Fruit fly (Drosophila melanogaster) whole organism, prepupa: ENCODE data around the gene CG42716.

ENCODE experiments used
- CG11294 ChIP-seq: fragments of 200-800 bp; sonication (Bioruptor generic); IDR thresholded peaks from 2 replicates; pipeline ENCODE4 v1.3.6; 2022; ENCODE audit warnings: missing biosample characterization, missing genetic modification characterization
- CG1621 ChIP-seq: fragments of 200-800 bp; sonication (Bioruptor generic); optimal IDR thresholded peaks from 3 replicates; lab custom pipeline; 2018; ENCODE audit warnings: missing biosample characterization, mild to moderate bottlenecking, missing genetic modification characterization
- CG16779 ChIP-seq: fragments of 200-800 bp; sonication (Bioruptor generic); optimal IDR thresholded peaks from 3 replicates; lab custom pipeline; 2017; ENCODE audit warnings: missing biosample characterization, mild to moderate bottlenecking, missing genetic modification characterization
- CG3032 ChIP-seq: fragments of 200-800 bp; optimal IDR thresholded peaks from 2 replicates; lab custom pipeline; 2019; ENCODE audit warnings: missing biosample characterization, mild to moderate bottlenecking, missing genetic modification characterization, moderate library complexity
- CG32006 ChIP-seq: fragments of 200-800 bp; sonication (Bioruptor generic); optimal IDR thresholded peaks from 3 replicates; lab custom pipeline; 2017; ENCODE audit warnings: missing biosample characterization, mild to moderate bottlenecking, missing genetic modification characterization
- CG34406 ChIP-seq: fragments of 200-800 bp; sonication (Bioruptor generic); optimal IDR thresholded peaks from 3 replicates; lab custom pipeline; 2016; ENCODE audit warnings: missing biosample characterization, missing genetic modification characterization
- CG6276 ChIP-seq: fragments of 200-800 bp; sonication (Bioruptor generic); optimal IDR thresholded peaks from 2 replicates; lab custom pipeline; 2017; ENCODE audit warnings: missing biosample characterization, mild to moderate bottlenecking, missing genetic modification characterization
- CG6854 ChIP-seq: fragments of 200-800 bp; sonication (Bioruptor generic); optimal IDR thresholded peaks from 2 replicates; lab custom pipeline; 2017; ENCODE audit warnings: missing biosample characterization, mild to moderate bottlenecking, missing genetic modification characterization
- CG8119 ChIP-seq: fragments of 200-800 bp; sonication (Bioruptor generic); IDR thresholded peaks from 3 replicates; pipeline ENCODE4 v1.3.6; 2022; ENCODE audit warnings: missing biosample characterization, missing genetic modification characterization
- CG8632 ChIP-seq: fragments of 200-800 bp; sonication (Bioruptor generic); optimal IDR thresholded peaks from 3 replicates; lab custom pipeline; 2016; ENCODE audit warnings: missing biosample characterization, missing genetic modification characterization
- Eip78C ChIP-seq: fragments of 200-800 bp; sonication (Bioruptor generic); peaks from one replicate; lab custom pipeline; 2016; ENCODE audit warnings: missing biosample characterization, missing genetic modification characterization
- Eip93F ChIP-seq: fragments of 200-800 bp; sonication (Bioruptor generic); optimal IDR thresholded peaks from 2 replicates; lab custom pipeline; 2016; ENCODE audit warnings: missing biosample characterization, mild to moderate bottlenecking, missing genetic modification characterization
- Ets21C ChIP-seq: fragments of 200-800 bp; sonication (Bioruptor generic); optimal IDR thresholded peaks from 3 replicates; lab custom pipeline; 2016; ENCODE audit warnings: missing biosample characterization, missing genetic modification characterization
- Gug ChIP-seq: fragments of 200-800 bp; sonication (Bioruptor generic); IDR thresholded peaks from 2 replicates; pipeline ENCODE4 v1.3.6; 2022; ENCODE audit warnings: missing biosample characterization, missing genetic modification characterization
- Hr38 ChIP-seq: sonication (Bioruptor generic); optimal IDR thresholded peaks from 2 replicates; lab custom pipeline; 2016; ENCODE audit warnings: missing biosample characterization, missing genetic modification characterization
- Hr4 ChIP-seq: fragments of 200-800 bp; sonication (Bioruptor generic); optimal IDR thresholded peaks from 3 replicates; lab custom pipeline; 2016; ENCODE audit warnings: missing biosample characterization, missing genetic modification characterization
- Lpt ChIP-seq: fragments of 200-800 bp; sonication (Bioruptor generic); optimal IDR thresholded peaks from 3 replicates; lab custom pipeline; 2016; ENCODE audit warnings: missing biosample characterization, missing genetic modification characterization
- OdsH ChIP-seq: fragments of 200-800 bp; sonication (Bioruptor generic); optimal IDR thresholded peaks from 3 replicates; lab custom pipeline; 2016; ENCODE audit warnings: missing biosample characterization, missing genetic modification characterization
- Sox102F ChIP-seq: fragments of 200-800 bp; sonication (Bioruptor generic); optimal IDR thresholded peaks from 2 replicates; lab custom pipeline; 2016; ENCODE audit warnings: missing biosample characterization, mild to moderate bottlenecking, missing genetic modification characterization
- Sox15 ChIP-seq: fragments of 200-800 bp; sonication (Bioruptor generic); optimal IDR thresholded peaks from 3 replicates; lab custom pipeline; 2016; ENCODE audit warnings: missing biosample characterization, missing genetic modification characterization
- acj6 ChIP-seq: fragments of 200-800 bp; sonication (Bioruptor generic); optimal IDR thresholded peaks from 3 replicates; lab custom pipeline; 2016; ENCODE audit warnings: missing biosample characterization, missing genetic modification characterization
- dac ChIP-seq: fragments of 200-800 bp; sonication (Bioruptor generic); optimal IDR thresholded peaks from 2 replicates; lab custom pipeline; 2017; ENCODE audit warnings: missing biosample characterization, mild to moderate bottlenecking, missing genetic modification characterization
- dsx ChIP-seq: fragments of 200-800 bp; optimal IDR thresholded peaks from 3 replicates; lab custom pipeline; 2019; ENCODE audit warnings: missing biosample characterization, mild to moderate bottlenecking, missing genetic modification characterization, moderate library complexity; ENCODE audit not compliant: poor library complexity, severe bottlenecking
- eg ChIP-seq: fragments of 200-800 bp; sonication (Bioruptor generic); IDR thresholded peaks from 3 replicates; pipeline ENCODE4 v1.3.6; 2022; ENCODE audit warnings: missing biosample characterization, missing genetic modification characterization
- fd59A ChIP-seq: fragments of 200-800 bp; sonication (Bioruptor generic); optimal IDR thresholded peaks from 2 replicates; lab custom pipeline; 2017; ENCODE audit warnings: missing biosample characterization, mild to moderate bottlenecking, missing genetic modification characterization, missing genetic modification reagents
- fd85E ChIP-seq: fragments of 200-800 bp; sonication (Bioruptor generic); optimal IDR thresholded peaks from 3 replicates; lab custom pipeline; 2016; ENCODE audit warnings: missing biosample characterization, missing genetic modification characterization
- lz ChIP-seq: fragments of 200-800 bp; sonication (Bioruptor generic); optimal IDR thresholded peaks from 3 replicates; lab custom pipeline; 2016; ENCODE audit warnings: missing biosample characterization, missing genetic modification characterization
- net ChIP-seq: fragments of 200-800 bp; sonication (Bioruptor generic); optimal IDR thresholded peaks from 3 replicates; lab custom pipeline; 2016; ENCODE audit warnings: missing biosample characterization, missing genetic modification characterization
- pdm3 ChIP-seq: fragments of 200-800 bp; sonication (Bioruptor generic); optimal IDR thresholded peaks from 3 replicates; lab custom pipeline; 2016; ENCODE audit warnings: missing biosample characterization, missing genetic modification characterization
- salr ChIP-seq, 2 experiments: fragments of 200-800 bp; sonication (Bioruptor generic); optimal IDR thresholded peaks; 3 replicates each; lab custom pipeline; 2016 to 2018; ENCODE audit warnings: missing biosample characterization in 2 of 2, missing genetic modification characterization in 2 of 2, mild to moderate bottlenecking in 1 of 2
- spab ChIP-seq: fragments of 200-800 bp; sonication (Bioruptor generic); optimal IDR thresholded peaks from 2 replicates; lab custom pipeline; 2017; ENCODE audit warnings: missing biosample characterization, mild to moderate bottlenecking, missing genetic modification characterization, missing genetic modification reagents
- svp ChIP-seq: fragments of 200-800 bp; sonication (Bioruptor generic); peaks from one replicate; lab custom pipeline; 2016; ENCODE audit warnings: missing biosample characterization, missing genetic modification characterization
- topi ChIP-seq: fragments of 200-800 bp; sonication (Bioruptor generic); optimal IDR thresholded peaks from 3 replicates; lab custom pipeline; 2016; ENCODE audit warnings: missing biosample characterization, missing genetic modification characterization
- vri ChIP-seq: fragments of 200-800 bp; sonication (Bioruptor generic); optimal IDR thresholded peaks from 3 replicates; lab custom pipeline; 2016; ENCODE audit warnings: missing biosample characterization, mild to moderate bottlenecking, missing genetic modification characterization

The CG42716 gene

dm6 chr3L:16011319-16012210, 22.0 kb upstream of the CG42716 start, which contains the start of gene mib1 (continued):
- TF ChIP-seq fd59A (GFP tag; lab: Kevin White, UChicago) (peak; percentile 4), CG11294 (no peak; the same call in 1 of the 2 replicates), dsx (GFP tag; lab: Kevin White, UChicago) (no peak), fd85E (GFP tag; lab: Kevin White, UChicago) (no peak), Eip93F (GFP tag; lab: Kevin White, UChicago) (no peak), Gug (no peak; the same call in 1 of the 2 replicates), pdm3 (GFP tag; lab: Kevin White, UChicago) (no peak), Hr38 (GFP tag; lab: Kevin White, UChicago) (no peak), Hr4 (no peak), dac (GFP tag; lab: Kevin White, UChicago) (no peak), svp (GFP tag; lab: Kevin White, UChicago) (peak; percentile 75), Lpt (peak; percentile 32), Ets21C (GFP tag; lab: Kevin White, UChicago) (no peak), vri (GFP tag; lab: Kevin White, UChicago) (no peak), CG32006 (GFP tag; lab: Kevin White, UChicago) (peak; percentile 24), lz (no peak), Sox15 (GFP tag; lab: Kevin White, UChicago) (no peak), CG6276 (GFP tag; lab: Kevin White, UChicago) (peak; percentile 19), acj6 (GFP tag; lab: Kevin White, UChicago) (peak; percentile 5), eg (GFP tag; lab: Robert Waterston, UW) (no peak; the same call in 2 of the 3 replicates), CG34406 (GFP tag; lab: Kevin White, UChicago) (no peak), CG6854 (peak; percentile 67), CG8632 (GFP tag; lab: Kevin White, UChicago) (no peak), CG3032 (tag; lab: Kevin White, UChicago) (no peak), topi (GFP tag; lab: Kevin White, UChicago) (no peak), CG1621 (tag; lab: Kevin White, UChicago) (peak; percentile 29), CG8119 (peak; percentile 60; the same call in 1 of the 3 replicates), Eip78C (GFP tag; lab: Kevin White, UChicago) (peak; percentile 61), OdsH (GFP tag; lab: Kevin White, UChicago) (no peak), net (GFP tag; lab: Kevin White, UChicago) (peak; percentile 34), salr (GFP tag; optimal IDR thresholded peaks at IDR 0.05; lab: Kevin White, UChicago) (no peak), spab (GFP tag; lab: Kevin White, UChicago) (peak; percentile 23), CG16779 (tag; lab: Kevin White, UChicago) (peak; percentile 43), Sox102F (no peak)

dm6 chr3L:16012315-16012950, 21.1 kb upstream of the CG42716 start:
- TF ChIP-seq Eip93F (GFP tag; lab: Kevin White, UChicago) (no peak), CG34406 (GFP tag; lab: Kevin White, UChicago) (no peak), svp (GFP tag; lab: Kevin White, UChicago) (peak; percentile 11), net (GFP tag; lab: Kevin White, UChicago) (no peak), lz (no peak)
- TF ChIP-seq, all 60 proteins: peak for 1
